Worm (Caenorhabditis elegans): ENCODE measurements around the gene F28B4.3.
A peak's percentile ranks its signal among the peaks of the same experiment; 100 is the strongest.

Gene F28B4.3

DNA sequence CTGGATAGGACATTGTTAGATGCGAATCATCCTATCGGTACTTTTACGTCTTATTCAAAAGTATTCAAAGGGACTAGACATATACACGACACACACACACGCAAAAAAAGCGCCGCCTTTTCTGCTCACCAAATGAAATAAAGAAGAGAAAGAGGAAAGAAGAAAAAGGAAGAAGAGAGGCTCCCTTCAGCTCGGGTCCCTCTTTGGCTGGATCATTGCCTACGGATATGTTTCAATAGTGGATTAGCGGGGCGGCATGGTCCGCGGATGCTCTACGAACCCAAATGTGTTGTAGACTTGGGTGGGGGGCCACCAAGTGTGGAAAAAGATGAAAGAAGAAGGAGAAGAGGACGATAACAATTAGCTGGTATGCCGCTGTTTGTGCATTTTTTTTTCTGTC is 53.8 kb downstream of the F28B4.3 start:
- TF ChIP-seq ces-1 (GFP tag; optimal IDR thresholded peaks at IDR 0.05), result peak; percentile 87
- TF ChIP-seq pha-4 (tag; optimal IDR thresholded peaks at IDR 0.05), result no peak

DNA sequence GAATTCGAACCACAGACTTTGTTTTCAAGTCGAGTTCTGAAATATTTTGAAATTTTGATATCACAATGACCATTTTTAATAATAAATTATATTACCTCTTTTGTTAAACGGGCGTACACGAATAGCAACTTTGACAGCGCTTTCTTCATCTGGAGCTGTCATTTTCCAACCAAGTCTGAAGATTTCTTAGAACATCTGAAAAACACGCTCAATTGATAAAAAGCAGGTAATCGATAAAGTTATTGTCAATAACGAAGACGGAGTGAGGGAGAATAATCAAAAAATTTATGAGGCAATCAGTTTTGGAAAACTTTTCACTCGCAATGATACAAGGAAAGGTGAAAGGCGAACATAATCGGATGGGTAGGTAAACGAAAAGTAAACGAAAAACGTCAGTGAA is 56.7 kb downstream of the F28B4.3 start, which contains the start of gene klp-4:
Gene klp-4, minus strand, starts transcription at position 201 of the 400 bp plus-strand sequence.
- no peak for TF ChIP-seq lin-13 (tag; optimal IDR thresholded peaks at IDR 0.05)
- no peak for TF ChIP-seq elt-3 (tag; optimal IDR thresholded peaks at IDR 0.05)
- TF ChIP-seq nhr-237 (tag; optimal IDR thresholded peaks at IDR 0.05), result no peak
- no peak for TF ChIP-seq pha-4 (tag; optimal IDR thresholded peaks at IDR 0.05)
- TF ChIP-seq nhr-28 (tag; optimal IDR thresholded peaks at IDR 0.05), result no peak
- TF ChIP-seq flh-1 (GFP tag; optimal IDR thresholded peaks at IDR 0.05), result no peak
- no peak for TF ChIP-seq sptf-1 (tag; optimal IDR thresholded peaks at IDR 0.05)
- TF ChIP-seq snpc-4 (tag; optimal IDR thresholded peaks at IDR 0.05), result no peak
- no peak for TF ChIP-seq nhr-2 (tag; optimal IDR thresholded peaks at IDR 0.05)
- no peak for TF ChIP-seq ces-1 (GFP tag; optimal IDR thresholded peaks at IDR 0.05)
- no peak for TF ChIP-seq blmp-1 (tag; optimal IDR thresholded peaks at IDR 0.05)
- TF ChIP-seq sem-2 (GFP tag; optimal IDR thresholded peaks at IDR 0.05), result no peak
- TF ChIP-seq mep-1 (tag; optimal IDR thresholded peaks at IDR 0.05), result no peak
- no peak for TF ChIP-seq hlh-1 (tag; optimal IDR thresholded peaks at IDR 0.05)
- no peak for TF ChIP-seq nhr-12 (tag; optimal IDR thresholded peaks at IDR 0.05)
- TF ChIP-seq bed-3 (GFP tag; optimal IDR thresholded peaks at IDR 0.05), result no peak
- no peak for TF ChIP-seq drap-1 (GFP tag; optimal IDR thresholded peaks at IDR 0.05)
- TF ChIP-seq unc-39 (tag; optimal IDR thresholded peaks at IDR 0.05), result no peak
- TF ChIP-seq tbx-8 (GFP tag; optimal IDR thresholded peaks at IDR 0.05), result no peak
- no peak for TF ChIP-seq ztf-11 (tag; optimal IDR thresholded peaks at IDR 0.05)

Measured in whole organism, mixed stage, embryonic.